Worm (Caenorhabditis elegans) whole organism, L4 larva: Measurements from ENCODE around the gene K08D8.5.
"Not testable (repeated sequence)": the region's sequence is repeated elsewhere in the genome, so short reads cannot be mapped to it uniquely, and the experiment has no call there.

Experiments
- F37D6.2 ChIP-seq: sonication (generic microtip); optimal IDR thresholded peaks from 2 replicates; lab custom pipeline; 2016; ENCODE audit warnings: mild to moderate bottlenecking, missing genetic modification characterization, missing compliant biosample characterization
- T20F7.1 ChIP-seq: fragments of 200-800 bp; sonication (Bioruptor generic); optimal IDR thresholded peaks from 2 replicates; lab custom pipeline; 2018; ENCODE audit warnings: mild to moderate bottlenecking, missing genetic modification characterization, missing compliant biosample characterization
- Y5F2A.4 ChIP-seq: fragments of 200-800 bp; sonication (Bioruptor generic); optimal IDR thresholded peaks from 2 replicates; lab custom pipeline; 2018; ENCODE audit warnings: mild to moderate bottlenecking, missing genetic modification characterization, missing compliant biosample characterization
- ZK546.5 ChIP-seq, 2 experiments: sonication (generic microtip); optimal IDR thresholded peaks; 2 replicates each; lab custom pipeline; 2017; ENCODE audit warnings: missing biosample characterization in 2 of 2, missing genetic modification characterization in 2 of 2
- aha-1 ChIP-seq: fragments of 150-350 bp; peaks from one replicate; lab custom pipeline; 2014; ENCODE audit warnings: missing biosample characterization, missing genetic modification characterization
- ceh-44 ChIP-seq: fragments of 200-800 bp; sonication (Bioruptor generic); IDR thresholded peaks from 2 replicates; pipeline ENCODE4 v1.3.6; 2022; ENCODE audit warnings: missing genetic modification reagents, missing genetic modification characterization, missing compliant biosample characterization
- daf-12 ChIP-seq: fragments of 150-350 bp; optimal IDR thresholded peaks from 2 replicates; lab custom pipeline; 2014; ENCODE audit warnings: missing biosample characterization, missing genetic modification reagents, missing genetic modification characterization
- daf-16 ChIP-seq, 3 experiments: sonication (generic microtip); optimal IDR thresholded peaks; 2 replicates each; lab custom pipeline; 2016 to 2017; ENCODE audit warnings: missing genetic modification characterization in 3 of 3, missing genetic modification reagents in 3 of 3, mild to moderate bottlenecking in 2 of 3, missing compliant biosample characterization in 2 of 3, missing biosample characterization in 1 of 3, moderate library complexity in 1 of 3
- daf-8 ChIP-seq: fragments of 200-800 bp; sonication (Bioruptor generic); IDR thresholded peaks from 2 replicates; pipeline ENCODE4 v1.3.6; 2022; ENCODE audit warnings: missing genetic modification characterization, missing compliant biosample characterization
- dmd-6 ChIP-seq: fragments of 200-800 bp; sonication (Bioruptor generic); IDR thresholded peaks from 2 replicates; pipeline ENCODE4 v1.3.6; 2022; ENCODE audit warnings: missing genetic modification reagents, missing genetic modification characterization, missing compliant biosample characterization
- dmd-8 ChIP-seq: fragments of 200-800 bp; sonication (Bioruptor generic); IDR thresholded peaks from 2 replicates; pipeline ENCODE4 v1.3.6; 2022; ENCODE audit warnings: missing genetic modification characterization, missing compliant biosample characterization
- dve-1 ChIP-seq: sonication (generic microtip); optimal IDR thresholded peaks from 2 replicates; lab custom pipeline; 2017; ENCODE audit warnings: antibody characterized with exemption, mild to moderate bottlenecking, missing genetic modification characterization, missing compliant biosample characterization; ENCODE audit not compliant: insufficient read depth
- egl-43 ChIP-seq: fragments of 200-800 bp; sonication (Bioruptor generic); IDR thresholded peaks from 2 replicates; pipeline ENCODE4 v1.3.6; 2022; ENCODE audit warnings: missing genetic modification reagents, missing genetic modification characterization, missing compliant biosample characterization
- fkh-10 ChIP-seq: fragments of 150-350 bp; optimal IDR thresholded peaks from 2 replicates; lab custom pipeline; 2014; ENCODE audit warnings: missing biosample characterization, missing genetic modification reagents, missing genetic modification characterization
- fos-1 ChIP-seq: fragments of 150-350 bp; optimal IDR thresholded peaks from 2 replicates; lab custom pipeline; 2014; ENCODE audit warnings: missing biosample characterization, missing genetic modification characterization
- hif-1 ChIP-seq, 2 experiments: sonication (generic microtip); optimal IDR thresholded peaks; 2 replicates each; lab custom pipeline; 2016 to 2017; ENCODE audit warnings: missing compliant biosample characterization in 2 of 2, missing genetic modification characterization in 2 of 2, missing genetic modification reagents in 2 of 2, missing genotype in 2 of 2, mild to moderate bottlenecking in 1 of 2
- hlh-11 ChIP-seq: fragments of 200-800 bp; sonication (Bioruptor generic); optimal IDR thresholded peaks from 2 replicates; lab custom pipeline; 2018; ENCODE audit warnings: mild to moderate bottlenecking, missing genetic modification characterization, missing compliant biosample characterization
- lim-7 ChIP-seq: fragments of 200-800 bp; sonication (Bioruptor generic); IDR thresholded peaks from 2 replicates; pipeline ENCODE4 v1.3.6; 2022; ENCODE audit warnings: missing genetic modification characterization, missing compliant biosample characterization
- lin-13 ChIP-seq: fragments of 150-350 bp; optimal IDR thresholded peaks from 2 replicates; lab custom pipeline; 2014; ENCODE audit warnings: missing biosample characterization, missing genetic modification reagents, missing genetic modification characterization
- lin-15B ChIP-seq: fragments of 150-350 bp; sonication (generic microtip); optimal IDR thresholded peaks from 3 replicates; lab custom pipeline; 2014; ENCODE audit warnings: missing biosample characterization, missing genetic modification characterization
- madf-9 ChIP-seq: fragments of 200-800 bp; sonication (Bioruptor generic); conservative IDR thresholded peaks from 2 replicates; pipeline ENCODE4 v1.3.6; 2022; ENCODE audit warnings: missing genetic modification reagents, missing genetic modification characterization, missing compliant biosample characterization
- mep-1 ChIP-seq: fragments of 150-350 bp; sonication (generic microtip); optimal IDR thresholded peaks from 3 replicates; lab custom pipeline; 2014; ENCODE audit warnings: missing biosample characterization, missing genetic modification characterization
- mes-2 ChIP-seq: sonication (generic microtip); optimal IDR thresholded peaks from 2 replicates; lab custom pipeline; 2016; ENCODE audit warnings: missing genotype, mild to moderate bottlenecking, missing genetic modification characterization, missing compliant biosample characterization; ENCODE audit not compliant: poor library complexity, severe bottlenecking
- mxl-2 ChIP-seq: fragments of 200-800 bp; sonication (Bioruptor generic); conservative IDR thresholded peaks from 2 replicates; pipeline ENCODE4 v1.3.6; 2022; ENCODE audit warnings: missing genetic modification reagents, missing genetic modification characterization, missing compliant biosample characterization
- mxl-3 ChIP-seq: fragments of 200-800 bp; sonication (Bioruptor generic); optimal IDR thresholded peaks from 2 replicates; lab custom pipeline; 2018; ENCODE audit warnings: mild to moderate bottlenecking, missing genetic modification characterization, missing compliant biosample characterization
- nhr-25 ChIP-seq: sonication (generic microtip); optimal IDR thresholded peaks from 2 replicates; lab custom pipeline; 2017; ENCODE audit warnings: missing genetic modification characterization, mild to moderate bottlenecking, missing compliant biosample characterization, antibody characterized with exemption, moderate library complexity, borderline replicate concordance; ENCODE audit not compliant: insufficient read depth
- nhr-28 ChIP-seq: fragments of 150-350 bp; optimal IDR thresholded peaks from 2 replicates; lab custom pipeline; 2014; ENCODE audit warnings: missing biosample characterization, missing genetic modification characterization
- nhr-42 ChIP-seq: fragments of 200-800 bp; sonication (Bioruptor generic); IDR thresholded peaks from 2 replicates; pipeline ENCODE4 v1.3.6; 2022; ENCODE audit warnings: missing genetic modification characterization, missing compliant biosample characterization
- nhr-48 ChIP-seq: sonication (generic microtip); optimal IDR thresholded peaks from 2 replicates; lab custom pipeline; 2016; ENCODE audit warnings: mild to moderate bottlenecking, missing genetic modification characterization, missing compliant biosample characterization
- nhr-77 ChIP-seq: fragments of 150-350 bp; optimal IDR thresholded peaks from 2 replicates; lab custom pipeline; 2014; ENCODE audit warnings: missing biosample characterization, missing genetic modification characterization
- pha-4 ChIP-seq, 2 experiments: fragments of 150-350 bp in 1 of 2; fragments of 200-800 bp in 1 of 2; sonication (Bioruptor generic) in 1 of 2; IDR thresholded peaks in 1 of 2; optimal IDR thresholded peaks in 1 of 2; 2 replicates each; pipeline versions ENCODE4 v1.3.6 to Lab custom; 2014 to 2022; ENCODE audit warnings: missing genetic modification characterization in 2 of 2, missing genetic modification reagents in 2 of 2, missing biosample characterization in 1 of 2, missing compliant biosample characterization in 1 of 2
- pqm-1 ChIP-seq: sonication (generic microtip); optimal IDR thresholded peaks from 2 replicates; lab custom pipeline; 2017; ENCODE audit warnings: missing biosample characterization, missing genetic modification characterization
- saeg-2 ChIP-seq: fragments of 200-800 bp; sonication (Bioruptor generic); IDR thresholded peaks from 2 replicates; pipeline ENCODE4 v1.3.6; 2022; ENCODE audit warnings: missing genetic modification reagents, missing genetic modification characterization, missing compliant biosample characterization
- skn-1 ChIP-seq: fragments of 150-350 bp; optimal IDR thresholded peaks from 2 replicates; lab custom pipeline; 2014; ENCODE audit warnings: missing biosample characterization, missing genetic modification characterization
- unc-39 ChIP-seq: sonication (generic microtip); optimal IDR thresholded peaks from 2 replicates; lab custom pipeline; 2017; ENCODE audit warnings: missing biosample characterization, missing genetic modification characterization
- unc-62 ChIP-seq, 3 experiments: fragments of 150-350 bp in 1 of 3; sonication (generic microtip); optimal IDR thresholded peaks in 2 of 3; peaks in 1 of 3; 1 replicate in 1 of 3; 2 replicates in 2 of 3; lab custom pipeline; 2014 to 2017; ENCODE audit warnings: missing biosample characterization in 3 of 3, missing genetic modification characterization in 3 of 3, missing genetic modification reagents in 3 of 3, missing genotype in 1 of 3

K08D8.5 gene

DNA sequence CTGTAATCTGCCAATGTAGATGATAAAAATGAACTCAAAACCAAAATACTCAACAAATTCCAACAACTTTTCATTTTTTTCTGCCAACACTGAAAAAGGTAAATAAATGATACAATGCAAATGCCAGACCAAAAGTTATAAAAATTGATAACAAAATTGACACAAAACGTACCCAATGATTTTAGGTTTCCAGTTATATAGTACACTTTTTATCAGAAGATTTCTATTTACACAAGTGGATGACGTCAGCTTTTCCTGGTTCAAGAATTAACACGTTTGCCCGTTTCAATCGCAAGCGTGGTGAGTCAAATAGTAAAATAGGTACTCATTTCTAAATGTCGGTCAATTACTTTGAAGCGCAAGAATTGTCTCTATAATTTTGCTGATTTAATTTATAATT lies 32.4 kb downstream of the K08D8.5 start, which contains the start of gene ZK896.5:
Gene ZK896.5 (minus strand): TSS at position 89 of the 400 bp plus-strand sequence.
- TF ChIP-seq dve-1 (tag; lab: Kevin White, UChicago) (peak; percentile 53), unc-62 (GFP tag; optimal IDR thresholded peaks at IDR 0.05 in 1 of 2; lab: Kevin White, UChicago) (peak in 1 of 2 experiments; percentile 9), unc-62 (tag; optimal IDR thresholded peaks at IDR 0.05; lab: Kevin White, UChicago) (no peak), nhr-28 (peak; percentile 13), hlh-11 (tag; lab: Kevin White, UChicago) (peak; percentile 23), pqm-1 (peak; percentile 45), nhr-48 (tag; lab: Kevin White, UChicago) (peak; percentile 74), aha-1 (tag; lab: Kevin White, UChicago) (peak; percentile 44), dmd-6 (peak; percentile 90), unc-39 (no peak), pha-4 (GFP tag; IDR thresholded peaks at IDR 0.05; lab: Robert Waterston, UW) (no peak), pha-4 (tag; optimal IDR thresholded peaks at IDR 0.05; lab: Kevin White, UChicago) (peak; percentile 6), madf-9 (GFP tag; lab: Robert Waterston, UW) (no peak), saeg-2 (GFP tag; lab: Robert Waterston, UW) (no peak), fos-1 (tag; lab: Kevin White, UChicago) (no peak), daf-12 (tag; lab: Kevin White, UChicago) (no peak), daf-16 (GFP tag; optimal IDR thresholded peaks at IDR 0.05; lab: Kevin White, UChicago) (no peak), daf-16 (tag; optimal IDR thresholded peaks at IDR 0.05; lab: Kevin White, UChicago) (peak; percentile 65)

DNA sequence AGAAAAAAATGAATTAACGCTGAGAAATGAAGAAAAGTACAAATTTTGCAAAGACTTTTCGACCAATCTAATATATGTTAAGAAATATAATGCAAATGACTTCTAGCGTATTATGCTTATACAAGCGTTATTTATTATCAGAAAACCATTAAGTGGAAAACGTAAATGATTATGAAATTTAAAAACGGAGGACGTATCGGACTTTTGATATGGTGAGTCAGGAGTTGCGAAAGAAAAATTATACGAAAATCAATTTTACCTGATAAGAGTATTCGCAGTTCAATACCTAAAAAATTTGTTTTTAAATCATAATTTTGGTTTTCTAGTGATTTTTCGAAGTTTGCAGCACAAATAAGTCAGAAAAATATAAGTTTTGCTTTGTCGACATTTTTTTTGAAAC lies 35.4 kb downstream of the K08D8.5 start:
- TF ChIP-seq aha-1 (tag; lab: Kevin White, UChicago): peak; percentile 12
- TF ChIP-seq nhr-77: no peak
- TF ChIP-seq mxl-3: no peak
- TF ChIP-seq lim-7 (GFP tag; lab: Robert Waterston, UW): no peak
- TF ChIP-seq fkh-10 (GFP tag; lab: Kevin White, UChicago): no peak
- TF ChIP-seq mes-2 (tag; lab: Kevin White, UChicago): no peak
- no peak for TF ChIP-seq skn-1 (tag; lab: Kevin White, UChicago)
- no peak for TF ChIP-seq dmd-8 (GFP tag; lab: Robert Waterston, UW)
- no peak for TF ChIP-seq nhr-25 (tag; lab: Kevin White, UChicago)
- TF ChIP-seq lin-15B (tag; lab: Kevin White, UChicago): no peak
- no peak for TF ChIP-seq hif-1 (tag; optimal IDR thresholded peaks at IDR 0.05; lab: Kevin White, UChicago)
- no peak for TF ChIP-seq T20F7.1 (GFP tag; lab: Kevin White, UChicago)
- TF ChIP-seq mep-1: no peak
- TF ChIP-seq egl-43 (GFP tag; lab: Robert Waterston, UW): no peak
- peak; percentile 24 for TF ChIP-seq nhr-28
- no peak for TF ChIP-seq ZK546.5 (tag; optimal IDR thresholded peaks at IDR 0.05; lab: Kevin White, UChicago)
- TF ChIP-seq Y5F2A.4 (GFP tag; lab: Kevin White, UChicago): no peak
- TF ChIP-seq daf-8: no peak
- peak; percentile 32; the same call in 1 of the 2 replicates for TF ChIP-seq dmd-6
- TF ChIP-seq nhr-42: no peak
- TF ChIP-seq ceh-44 (GFP tag; lab: Robert Waterston, UW): no peak
- no peak for TF ChIP-seq F37D6.2 (tag; lab: Kevin White, UChicago)
- TF ChIP-seq pqm-1: peak; percentile 64
- TF ChIP-seq mxl-2 (GFP tag; lab: Robert Waterston, UW): no peak
- no peak for TF ChIP-seq daf-16 (GFP tag; optimal IDR thresholded peaks at IDR 0.05; lab: Kevin White, UChicago)
- peak; percentile 46 for TF ChIP-seq daf-16 (tag; optimal IDR thresholded peaks at IDR 0.05; lab: Kevin White, UChicago)

DNA sequence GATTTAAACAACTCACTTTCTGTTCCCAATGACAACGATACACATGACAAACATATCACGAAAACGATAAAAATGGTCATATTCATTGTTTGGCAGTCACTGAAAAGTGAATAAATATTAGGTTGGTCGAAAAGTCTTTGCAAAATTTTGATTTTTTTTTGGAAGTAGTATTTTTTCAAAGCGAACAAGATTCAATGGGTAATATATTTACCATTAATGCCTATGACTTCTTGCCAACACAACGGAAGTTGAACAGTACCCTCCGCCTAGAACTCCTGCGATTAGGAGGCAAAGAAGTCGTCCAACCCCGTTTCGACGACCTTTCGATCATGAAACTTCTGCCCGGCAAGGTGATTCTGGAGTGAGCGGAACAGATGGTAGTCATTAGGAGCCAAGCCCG lies 36.7 kb downstream of the K08D8.5 start, which contains the start of gene ZK896.1:
Gene ZK896.1 (minus strand): TSS at position 101 of the 400 bp plus-strand sequence.
- TF ChIP-seq lin-13 (GFP tag; lab: Kevin White, UChicago); unc-39; F37D6.2 (tag; lab: Kevin White, UChicago): not testable (repeated sequence)
